Worm (Caenorhabditis elegans) whole organism, early embryonic: Measurements from ENCODE around the gene str-165.

ENCODE experiments used
- B0310.2 ChIP-seq: sonication (generic microtip); optimal IDR thresholded peaks from 2 replicates; lab custom pipeline; 2016; ENCODE audit warnings: mild to moderate bottlenecking, missing genetic modification characterization, missing compliant biosample characterization
- F13C5.2 ChIP-seq: sonication (generic microtip); optimal IDR thresholded peaks from 2 replicates; lab custom pipeline; 2017; ENCODE audit warnings: mild to moderate bottlenecking, missing genetic modification characterization, inconsistent platforms, missing compliant biosample characterization
- aly-1 ChIP-seq: sonication (generic microtip); optimal IDR thresholded peaks from 2 replicates; lab custom pipeline; 2016; ENCODE audit warnings: missing genetic modification characterization, missing compliant biosample characterization
- ama-1 ChIP-seq: fragments of 150-350 bp; optimal IDR thresholded peaks from 2 replicates; lab custom pipeline; 2014
- ceh-13 ChIP-seq: fragments of 200-800 bp; sonication (Bioruptor generic); optimal IDR thresholded peaks from 2 replicates; lab custom pipeline; 2018; ENCODE audit warnings: mild to moderate bottlenecking, missing genetic modification characterization, missing compliant biosample characterization
- ceh-36 ChIP-seq: sonication (generic microtip); optimal IDR thresholded peaks from 2 replicates; lab custom pipeline; 2016; ENCODE audit warnings: missing genetic modification characterization, inconsistent platforms, missing compliant biosample characterization
- ets-7 ChIP-seq: sonication (generic microtip); optimal IDR thresholded peaks from 2 replicates; lab custom pipeline; 2016; ENCODE audit warnings: missing genotype, missing genetic modification characterization, missing compliant biosample characterization
- flt-1 ChIP-seq: fragments of 200-800 bp; sonication (Bioruptor generic); IDR thresholded peaks from 2 replicates; pipeline ENCODE4 v1.3.6; 2022; ENCODE audit warnings: missing genetic modification characterization, missing compliant biosample characterization
- hmbx-1 ChIP-seq: sonication (generic microtip); optimal IDR thresholded peaks from 2 replicates; lab custom pipeline; 2016; ENCODE audit warnings: mild to moderate bottlenecking, missing genetic modification characterization, missing compliant biosample characterization
- hmg-4 ChIP-seq: fragments of 200-800 bp; sonication (Bioruptor generic); optimal IDR thresholded peaks from 2 replicates; lab custom pipeline; 2018; ENCODE audit warnings: mild to moderate bottlenecking, missing genetic modification characterization, missing compliant biosample characterization
- hnd-1 ChIP-seq: sonication (generic microtip); optimal IDR thresholded peaks from 2 replicates; lab custom pipeline; 2016; ENCODE audit warnings: missing genetic modification characterization, missing compliant biosample characterization
- pes-1 ChIP-seq: fragments of 200-800 bp; sonication (Bioruptor generic); IDR thresholded peaks from 2 replicates; pipeline ENCODE4 v1.3.6; 2022; ENCODE audit warnings: missing genetic modification reagents, missing genetic modification characterization, missing compliant biosample characterization
- scrt-1 ChIP-seq: fragments of 200-800 bp; sonication (Bioruptor generic); IDR thresholded peaks from 2 replicates; pipeline ENCODE4 v1.3.6; 2022; ENCODE audit warnings: missing genetic modification characterization, missing compliant biosample characterization
- sea-1 ChIP-seq: fragments of 200-800 bp; sonication (Bioruptor generic); conservative IDR thresholded peaks from 2 replicates; pipeline ENCODE4 v1.3.6; 2022; ENCODE audit warnings: missing genetic modification characterization, missing compliant biosample characterization
- tbx-11 ChIP-seq: fragments of 200-800 bp; sonication (Bioruptor generic); IDR thresholded peaks from 2 replicates; pipeline ENCODE4 v1.3.6; 2022; ENCODE audit warnings: missing genetic modification characterization, missing compliant biosample characterization
- tbx-37 ChIP-seq: fragments of 200-800 bp; sonication (Bioruptor generic); conservative IDR thresholded peaks from 2 replicates; pipeline ENCODE4 v1.3.6; 2022; ENCODE audit warnings: missing genetic modification reagents, missing genetic modification characterization, missing compliant biosample characterization
- tra-4 ChIP-seq: sonication (generic microtip); optimal IDR thresholded peaks from 2 replicates; lab custom pipeline; 2017; ENCODE audit warnings: missing genetic modification characterization, missing compliant biosample characterization

The str-165 gene

DNA sequence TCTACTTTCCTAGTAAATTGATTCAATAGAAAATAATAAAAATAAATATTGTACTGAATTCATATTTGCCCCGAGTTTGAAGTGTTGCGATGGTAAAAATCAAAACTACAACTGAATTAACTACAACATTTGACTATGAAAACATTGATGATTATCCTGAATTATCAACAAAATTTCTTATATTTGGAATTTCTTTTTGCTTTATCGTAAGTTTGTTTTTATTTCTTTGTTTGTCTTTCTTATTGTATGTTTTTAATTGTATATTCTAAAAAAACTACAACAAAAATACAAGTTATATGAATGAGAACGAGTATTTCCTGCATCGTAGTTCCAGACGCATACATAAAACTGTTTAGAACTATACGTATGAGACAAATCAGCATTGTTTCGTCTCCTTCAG, 6.3 kb downstream of the str-165 start, which contains the start of gene srx-128:
srx-128 (plus strand) TSS at position 301 of the 400 bp plus-strand sequence.
- TF ChIP-seq B0310.2 (no peak), hmg-4 (no peak), sea-1 (GFP tag; lab: Robert Waterston, UW) (no peak), tbx-11 (GFP tag; lab: Robert Waterston, UW) (no peak), aly-1 (tag; lab: Kevin White, UChicago) (no peak), F13C5.2 (tag; lab: Kevin White, UChicago) (no peak), ceh-13 (GFP tag; lab: Kevin White, UChicago) (no peak), flt-1 (GFP tag; lab: Robert Waterston, UW) (no peak), pes-1 (GFP tag; lab: Robert Waterston, UW) (no peak), ceh-36 (tag; lab: Kevin White, UChicago) (no peak)

- TF ChIP-seq ama-1 (lab: Kevin White, UChicago), result no peak
- no peak for TF ChIP-seq hnd-1 (tag; lab: Kevin White, UChicago)
- TF ChIP-seq tra-4, result no peak
- no peak for TF ChIP-seq ceh-13 (GFP tag; lab: Kevin White, UChicago)
- no peak for TF ChIP-seq hmg-4
- no peak for TF ChIP-seq ceh-36 (tag; lab: Kevin White, UChicago)
Measured at ce11 chrV:13839433-13839832, 8.5 kb downstream of the str-165 start, which contains the start of gene F55B12.10. Gene F55B12.10, plus strand, starts transcription at chrV:13839733.

DNA sequence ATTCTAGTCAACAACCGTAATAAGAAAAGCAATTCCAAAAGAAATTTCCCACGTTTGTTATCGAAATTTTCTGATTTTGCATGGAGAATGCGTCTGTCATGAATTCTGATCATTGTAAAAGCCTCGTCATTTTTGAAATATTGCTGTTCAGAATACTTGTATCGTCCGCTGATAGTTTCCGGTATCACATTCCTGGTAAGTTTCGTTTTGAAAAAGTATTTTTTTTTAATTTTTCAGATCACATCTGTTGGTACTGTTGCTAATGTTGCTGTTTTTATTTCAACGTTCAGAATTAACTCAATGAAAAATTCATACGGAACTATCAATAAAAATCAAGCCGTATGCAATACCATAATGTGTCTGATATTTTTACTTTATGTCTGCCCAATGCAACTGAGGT, 10.0 kb downstream of the str-165 start, which contains the start of gene srx-17:
srx-17 (plus strand) TSS at position 301 of the 400 bp plus-strand sequence.
- TF ChIP-seq ets-7 (tag; lab: Kevin White, UChicago) (no peak), F13C5.2 (tag; lab: Kevin White, UChicago) (no peak), tbx-11 (GFP tag; lab: Robert Waterston, UW) (no peak), tra-4 (no peak), ceh-36 (tag; lab: Kevin White, UChicago) (no peak), ceh-13 (GFP tag; lab: Kevin White, UChicago) (no peak), B0310.2 (no peak), ama-1 (lab: Kevin White, UChicago) (no peak), pes-1 (GFP tag; lab: Robert Waterston, UW) (no peak), hnd-1 (tag; lab: Kevin White, UChicago) (no peak), scrt-1 (GFP tag; lab: Robert Waterston, UW) (no peak), aly-1 (tag; lab: Kevin White, UChicago) (no peak), hmg-4 (no peak), tbx-37 (no peak)

DNA sequence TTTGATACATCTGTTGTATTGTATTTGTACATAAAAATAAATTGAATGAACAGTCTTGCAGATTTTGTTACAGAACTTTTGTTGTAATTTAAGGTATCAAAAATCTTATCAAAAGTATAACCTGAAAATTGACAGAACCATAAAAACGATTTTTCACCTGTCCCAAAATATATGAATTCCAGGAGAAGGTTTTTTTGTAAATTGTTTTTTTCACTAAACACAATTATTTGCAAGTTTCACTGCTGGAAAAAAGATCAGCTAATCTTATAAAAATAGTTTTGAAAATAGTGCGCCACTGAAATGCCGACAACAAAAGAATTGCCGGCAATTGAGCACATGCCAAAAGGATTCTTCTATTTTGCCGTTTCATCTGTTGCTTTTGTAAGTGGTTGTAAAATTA, 12.2 kb downstream of the str-165 start, which contains the start of gene srx-130:
srx-130 (plus strand) TSS at position 301 of the 400 bp plus-strand sequence.
- TF ChIP-seq scrt-1 (GFP tag; lab: Robert Waterston, UW) (no peak), tbx-11 (GFP tag; lab: Robert Waterston, UW) (no peak), tra-4 (no peak), F13C5.2 (tag; lab: Kevin White, UChicago) (no peak), tbx-37 (no peak), aly-1 (tag; lab: Kevin White, UChicago) (no peak), flt-1 (GFP tag; lab: Robert Waterston, UW) (no peak), hnd-1 (tag; lab: Kevin White, UChicago) (no peak), ceh-36 (tag; lab: Kevin White, UChicago) (no peak), ceh-13 (GFP tag; lab: Kevin White, UChicago) (no peak), ets-7 (tag; lab: Kevin White, UChicago) (no peak), hmbx-1 (tag; lab: Kevin White, UChicago) (no peak), B0310.2 (no peak), hmg-4 (no peak), sea-1 (GFP tag; lab: Robert Waterston, UW) (no peak), ama-1 (lab: Kevin White, UChicago) (no peak), pes-1 (GFP tag; lab: Robert Waterston, UW) (no peak)

DNA sequence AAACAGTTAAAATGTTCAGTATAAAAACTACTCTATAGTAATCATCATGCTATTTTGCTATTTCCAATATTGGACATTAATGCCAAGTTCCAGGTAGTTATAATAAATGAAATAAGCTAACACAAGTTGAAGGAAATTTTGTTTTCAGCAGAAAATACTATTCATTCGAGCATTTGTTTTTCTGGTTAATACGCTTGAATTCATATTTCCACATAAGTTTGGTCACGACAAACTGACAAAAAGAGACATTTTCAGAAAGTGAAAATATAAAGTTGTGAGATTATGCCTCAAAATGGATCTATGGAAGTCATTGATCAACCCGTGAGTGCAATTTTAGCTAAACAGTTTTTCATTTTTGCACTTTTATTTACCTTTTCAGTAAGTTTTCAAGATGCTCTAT, 14.2 kb downstream of the str-165 start, which contains the start of gene srx-131:
srx-131 (plus strand) TSS at position 301 of the 400 bp plus-strand sequence.
- TF ChIP-seq B0310.2 (no peak), tbx-37 (no peak)

DNA sequence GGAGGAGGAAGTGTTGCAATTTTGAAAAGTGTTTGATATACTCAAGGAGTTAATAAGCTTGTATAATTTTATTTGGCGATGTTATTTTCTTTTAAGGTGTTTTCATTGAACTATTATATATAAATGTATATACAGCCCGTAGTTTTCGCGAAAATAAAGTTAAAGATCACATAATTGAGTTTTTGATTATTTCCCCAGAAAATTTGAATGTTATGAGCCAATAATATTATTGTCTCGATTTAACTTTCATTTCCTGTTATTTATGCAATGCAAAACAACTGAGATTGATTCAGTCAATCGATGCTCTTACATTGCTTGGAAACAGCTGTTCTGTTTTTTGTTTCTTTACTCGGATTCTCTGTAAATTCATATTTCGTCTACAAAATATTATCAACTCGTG, 17.5 kb downstream of the str-165 start, which contains the start of gene srx-133:
srx-133 (plus strand) TSS at position 301 of the 400 bp plus-strand sequence.
- TF ChIP-seq scrt-1 (GFP tag; lab: Robert Waterston, UW) (no peak), F13C5.2 (tag; lab: Kevin White, UChicago) (no peak), ama-1 (lab: Kevin White, UChicago) (no peak)

DNA sequence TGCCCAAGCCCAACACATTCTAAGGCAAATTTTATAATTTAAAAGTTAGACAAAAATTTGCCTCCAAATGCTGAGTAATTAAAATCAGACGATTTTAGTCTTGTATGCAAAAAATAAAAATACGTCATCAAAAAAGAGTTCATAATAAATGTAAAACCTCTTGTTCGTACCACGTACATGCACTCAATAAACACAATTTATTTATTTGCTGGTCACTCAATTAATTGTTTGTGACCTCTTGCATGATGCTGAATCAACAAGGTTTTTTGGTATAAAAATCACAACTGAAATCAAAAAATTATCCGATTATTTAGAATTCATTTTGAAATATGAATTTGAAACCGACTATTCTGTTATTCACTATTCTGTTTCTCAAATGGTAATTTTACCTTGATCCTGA, 19.3 kb downstream of the str-165 start, which contains the start of gene hpx-2:
hpx-2 (plus strand) TSS at position 301 of the 400 bp plus-strand sequence.
- TF ChIP-seq ama-1 (lab: Kevin White, UChicago) (no peak), tbx-11 (GFP tag; lab: Robert Waterston, UW) (no peak), hmg-4 (no peak), ceh-13 (GFP tag; lab: Kevin White, UChicago) (no peak), flt-1 (GFP tag; lab: Robert Waterston, UW) (no peak), aly-1 (tag; lab: Kevin White, UChicago) (no peak), hnd-1 (tag; lab: Kevin White, UChicago) (no peak), tra-4 (no peak), ceh-36 (tag; lab: Kevin White, UChicago) (no peak), F13C5.2 (tag; lab: Kevin White, UChicago) (no peak), pes-1 (GFP tag; lab: Robert Waterston, UW) (no peak), ets-7 (tag; lab: Kevin White, UChicago) (no peak), B0310.2 (no peak), tbx-37 (no peak), sea-1 (GFP tag; lab: Robert Waterston, UW) (no peak), scrt-1 (GFP tag; lab: Robert Waterston, UW) (no peak), hmbx-1 (tag; lab: Kevin White, UChicago) (no peak)
